Fruit fly (Drosophila melanogaster) whole organism, embryonic: Measurements from ENCODE around the gene CG33299.
A peak's percentile ranks its signal among the peaks of the same experiment; 100 is the strongest.

ENCODE experiments used
- Adf1 ChIP-seq: fragments of 200-800 bp; sonication (Bioruptor generic); IDR thresholded peaks from 2 replicates; pipeline ENCODE4 v1.3.6; 2022; ENCODE audit warnings: missing biosample characterization, missing genetic modification characterization
- Bgb ChIP-seq: fragments of 200-800 bp; sonication (Bioruptor generic); IDR thresholded peaks from 2 replicates; pipeline ENCODE4 v1.3.6; 2022; ENCODE audit warnings: missing biosample characterization, missing genetic modification characterization; ENCODE audit not compliant: partially characterized antibody
- CG10321 ChIP-seq: fragments of 200-800 bp; sonication (Bioruptor generic); IDR thresholded peaks from 2 replicates; pipeline ENCODE4 v1.3.6; 2022; ENCODE audit warnings: missing biosample characterization, missing genetic modification characterization
- CG10462 ChIP-seq: fragments of 200-800 bp; sonication (Bioruptor generic); optimal IDR thresholded peaks from 2 replicates; lab custom pipeline; 2016; ENCODE audit warnings: missing biosample characterization, missing genetic modification characterization
- CG10543 ChIP-seq: fragments of 200-800 bp; sonication (Bioruptor generic); optimal IDR thresholded peaks from 3 replicates; lab custom pipeline; 2017; ENCODE audit warnings: missing biosample characterization, mild to moderate bottlenecking, missing genetic modification characterization, moderate library complexity
- CG11696 ChIP-seq: fragments of 200-800 bp; sonication (Bioruptor generic); IDR thresholded peaks from 2 replicates; pipeline ENCODE4 v1.3.6; 2022; ENCODE audit warnings: missing biosample characterization, missing genetic modification characterization
- CG12236 ChIP-seq: fragments of 200-800 bp; sonication (Bioruptor generic); optimal IDR thresholded peaks from 2 replicates; lab custom pipeline; 2016; ENCODE audit warnings: missing biosample characterization, missing genetic modification characterization
- CG13424 ChIP-seq: fragments of 200-800 bp; sonication (Bioruptor generic); optimal IDR thresholded peaks from 2 replicates; lab custom pipeline; 2019; ENCODE audit warnings: missing biosample characterization, mild to moderate bottlenecking, missing genetic modification characterization, moderate library complexity
- CG14014 ChIP-seq: fragments of 200-800 bp; sonication (Bioruptor generic); IDR thresholded peaks from 2 replicates; pipeline ENCODE4 v1.3.6; 2022; ENCODE audit warnings: missing biosample characterization, missing genetic modification characterization
- CG15479 ChIP-seq: fragments of 200-800 bp; sonication (Bioruptor generic); optimal IDR thresholded peaks from 3 replicates; lab custom pipeline; 2019; ENCODE audit warnings: missing biosample characterization, mild to moderate bottlenecking, missing genetic modification characterization, moderate library complexity
- CG1603 ChIP-seq: fragments of 200-800 bp; sonication (Bioruptor generic); optimal IDR thresholded peaks from 2 replicates; lab custom pipeline; 2019; ENCODE audit warnings: missing biosample characterization, mild to moderate bottlenecking, missing genetic modification characterization, moderate library complexity
- CG16813 ChIP-seq: fragments of 200-800 bp; sonication (Bioruptor generic); IDR thresholded peaks from 3 replicates; pipeline ENCODE4 v1.3.6; 2022; ENCODE audit warnings: missing biosample characterization, missing genetic modification characterization; ENCODE audit not compliant: partially characterized antibody
- CG17328 ChIP-seq: fragments of 200-800 bp; sonication (Bioruptor generic); IDR thresholded peaks from 2 replicates; pipeline ENCODE4 v1.3.6; 2022; ENCODE audit warnings: missing biosample characterization, missing genetic modification characterization
- CG2199 ChIP-seq: fragments of 200-800 bp; sonication (Bioruptor generic); IDR thresholded peaks from 3 replicates; pipeline ENCODE4 v1.3.6; 2022; ENCODE audit warnings: missing biosample characterization, missing genetic modification characterization
- CG31224 ChIP-seq: fragments of 200-800 bp; sonication (Bioruptor generic); IDR thresholded peaks from 2 replicates; pipeline ENCODE4 v1.3.6; 2022; ENCODE audit warnings: missing biosample characterization, missing genetic modification characterization
- CG31365 ChIP-seq: fragments of 200-800 bp; sonication (Bioruptor generic); optimal IDR thresholded peaks from 2 replicates; lab custom pipeline; 2018; ENCODE audit warnings: missing biosample characterization, mild to moderate bottlenecking, missing genetic modification characterization
- CG42726 ChIP-seq: fragments of 200-800 bp; sonication (Bioruptor generic); IDR thresholded peaks from 2 replicates; pipeline ENCODE4 v1.3.6; 2022; ENCODE audit warnings: missing biosample characterization, missing genetic modification characterization; ENCODE audit not compliant: partially characterized antibody
- CG4730 ChIP-seq: fragments of 200-800 bp; sonication (Bioruptor generic); IDR thresholded peaks from 2 replicates; pipeline ENCODE4 v1.3.6; 2022; ENCODE audit warnings: missing biosample characterization, missing genetic modification characterization
- CG6765 ChIP-seq: fragments of 200-800 bp; sonication (Bioruptor generic); optimal IDR thresholded peaks from 3 replicates; lab custom pipeline; 2017; ENCODE audit warnings: missing biosample characterization, mild to moderate bottlenecking, missing genetic modification characterization
- D19A ChIP-seq: fragments of 200-800 bp; optimal IDR thresholded peaks from 3 replicates; lab custom pipeline; 2019; ENCODE audit warnings: missing biosample characterization, mild to moderate bottlenecking, missing genetic modification characterization, moderate library complexity
- Drgx ChIP-seq: fragments of 200-800 bp; sonication (Bioruptor generic); IDR thresholded peaks from 2 replicates; pipeline ENCODE4 v1.3.6; 2022; ENCODE audit warnings: missing biosample characterization, missing genetic modification characterization
- Ets65A ChIP-seq: fragments of 200-800 bp; sonication (Bioruptor generic); peaks from one replicate; lab custom pipeline; 2016; ENCODE audit warnings: missing biosample characterization, missing genetic modification characterization
- HLH3B ChIP-seq: fragments of 200-800 bp; sonication (Bioruptor generic); IDR thresholded peaks from 2 replicates; pipeline ENCODE4 v1.3.6; 2022; ENCODE audit warnings: missing biosample characterization, missing genetic modification characterization
- Hr78 ChIP-seq, 2 experiments: fragments of 200-800 bp in 1 of 2; fragments of >200 bp in 1 of 2; sonication (Bioruptor generic) in 1 of 2; optimal IDR thresholded peaks; 2 replicates each; lab custom pipeline; 2017 to 2019; ENCODE audit warnings: missing biosample characterization in 2 of 2, missing genetic modification characterization in 2 of 2, mild to moderate bottlenecking in 1 of 2, moderate library complexity in 1 of 2
- Jarid2 ChIP-seq: fragments of 200-800 bp; sonication (Bioruptor generic); optimal IDR thresholded peaks from 3 replicates; lab custom pipeline; 2017; ENCODE audit warnings: mild to moderate bottlenecking, missing biosample characterization, missing genetic modification reagents, missing genetic modification characterization
- Lhr ChIP-seq: fragments of 200-800 bp; sonication (Bioruptor generic); optimal IDR thresholded peaks from 3 replicates; lab custom pipeline; 2017; ENCODE audit warnings: mild to moderate bottlenecking, missing biosample characterization, missing genetic modification reagents, missing genetic modification characterization
- MESR4 ChIP-seq: fragments of 200-800 bp; sonication (Bioruptor generic); optimal IDR thresholded peaks from 2 replicates; lab custom pipeline; 2018; ENCODE audit warnings: missing biosample characterization, mild to moderate bottlenecking, missing genetic modification characterization, moderate library complexity
- Myb ChIP-seq: fragments of 200-800 bp; sonication (Bioruptor generic); optimal IDR thresholded peaks from 2 replicates; lab custom pipeline; 2016; ENCODE audit warnings: missing biosample characterization, missing genetic modification characterization
- NC2β ChIP-seq: fragments of 200-800 bp; sonication (Bioruptor generic); optimal IDR thresholded peaks from 2 replicates; lab custom pipeline; 2016; ENCODE audit warnings: missing biosample characterization, missing genetic modification characterization
- Oaz ChIP-seq: fragments of 200-800 bp; sonication (Bioruptor generic); IDR thresholded peaks from 2 replicates; pipeline ENCODE4 v1.3.6; 2022; ENCODE audit warnings: missing biosample characterization, missing genetic modification characterization
- Ravus ChIP-seq: fragments of 200-800 bp; sonication (Bioruptor generic); IDR thresholded peaks from 2 replicates; pipeline ENCODE4 v1.3.6; 2022; ENCODE audit warnings: missing biosample characterization, missing genetic modification characterization
- Scr ChIP-seq: fragments of 200-800 bp; sonication (Bioruptor generic); IDR thresholded peaks from 2 replicates; pipeline ENCODE4 v1.3.6; 2022; ENCODE audit warnings: missing biosample characterization, missing genetic modification characterization; ENCODE audit not compliant: partially characterized antibody
- Sin3A ChIP-seq: fragments of >200 bp; optimal IDR thresholded peaks from 2 replicates; lab custom pipeline; 2018
- Tbp ChIP-seq: fragments of >200 bp; optimal IDR thresholded peaks from 2 replicates; lab custom pipeline; 2018; ENCODE audit warnings: missing biosample characterization, missing genetic modification characterization
- Xbp1 ChIP-seq: fragments of 200-800 bp; sonication (Bioruptor generic); optimal IDR thresholded peaks from 3 replicates; lab custom pipeline; 2016; ENCODE audit warnings: missing biosample characterization, mild to moderate bottlenecking, missing genetic modification characterization
- abd-A ChIP-seq: fragments of 200-800 bp; sonication (Bioruptor generic); optimal IDR thresholded peaks from 3 replicates; lab custom pipeline; 2019; ENCODE audit warnings: missing biosample characterization, mild to moderate bottlenecking, missing genetic modification characterization, moderate library complexity
- ara ChIP-seq: fragments of 200-800 bp; sonication (Bioruptor generic); IDR thresholded peaks from 2 replicates; pipeline ENCODE4 v1.3.6; 2022; ENCODE audit warnings: missing biosample characterization, missing genetic modification characterization
- bcd ChIP-seq: fragments of 200-800 bp; sonication (Bioruptor generic); optimal IDR thresholded peaks from 2 replicates; lab custom pipeline; 2017; ENCODE audit warnings: missing biosample characterization, mild to moderate bottlenecking, missing genetic modification characterization
- cad ChIP-seq: fragments of >200 bp; optimal IDR thresholded peaks from 2 replicates; lab custom pipeline; 2017; ENCODE audit warnings: missing biosample characterization, missing genetic modification characterization
- cwo ChIP-seq: fragments of 200-800 bp; sonication (Bioruptor generic); optimal IDR thresholded peaks from 3 replicates; lab custom pipeline; 2017; ENCODE audit warnings: missing biosample characterization, missing genetic modification characterization, mild to moderate bottlenecking, moderate library complexity, missing genetic modification reagents
- dmrt99B ChIP-seq: fragments of 200-800 bp; sonication (Bioruptor generic); optimal IDR thresholded peaks from 2 replicates; lab custom pipeline; 2018; ENCODE audit warnings: missing biosample characterization, mild to moderate bottlenecking, missing genetic modification characterization, moderate library complexity
- gfzf ChIP-seq: fragments of 200-800 bp; sonication (Bioruptor generic); optimal IDR thresholded peaks from 2 replicates; lab custom pipeline; 2016; ENCODE audit warnings: missing biosample characterization, mild to moderate bottlenecking, missing genetic modification characterization, moderate library complexity
- hkb ChIP-seq, 2 experiments: fragments of 200-800 bp in 1 of 2; fragments of >200 bp in 1 of 2; sonication (Bioruptor generic) in 1 of 2; IDR thresholded peaks in 1 of 2; optimal IDR thresholded peaks in 1 of 2; 2 replicates each; pipeline versions ENCODE4 v1.3.6 to Lab custom; 2017 to 2022; ENCODE audit warnings: missing biosample characterization in 1 of 2, missing genetic modification characterization in 1 of 2
- jumu ChIP-seq: fragments of 200-800 bp; sonication (Bioruptor generic); optimal IDR thresholded peaks from 3 replicates; lab custom pipeline; 2016; ENCODE audit warnings: missing biosample characterization, missing genetic modification characterization
- phol ChIP-seq: fragments of 200-800 bp; sonication (Bioruptor generic); optimal IDR thresholded peaks from 3 replicates; lab custom pipeline; 2018; ENCODE audit warnings: missing biosample characterization, mild to moderate bottlenecking, missing genetic modification characterization, moderate library complexity
- pita ChIP-seq: fragments of 200-800 bp; sonication (Bioruptor generic); optimal IDR thresholded peaks from 2 replicates; lab custom pipeline; 2017; ENCODE audit warnings: missing biosample characterization, mild to moderate bottlenecking, missing genetic modification characterization
- pzg ChIP-seq: fragments of 200-800 bp; sonication (Bioruptor generic); optimal IDR thresholded peaks from 3 replicates; lab custom pipeline; 2018; ENCODE audit warnings: missing biosample characterization, mild to moderate bottlenecking, missing genetic modification characterization, moderate library complexity
- salm ChIP-seq: fragments of 200-800 bp; sonication (Bioruptor generic); optimal IDR thresholded peaks from 2 replicates; lab custom pipeline; 2018; ENCODE audit warnings: missing biosample characterization, mild to moderate bottlenecking, missing genetic modification characterization
- tup ChIP-seq: fragments of 200-800 bp; sonication (Bioruptor generic); optimal IDR thresholded peaks from 2 replicates; lab custom pipeline; 2016; ENCODE audit warnings: missing biosample characterization, mild to moderate bottlenecking, missing genetic modification characterization, moderate library complexity
- vfl ChIP-seq: fragments of 200-800 bp; sonication (Bioruptor generic); optimal IDR thresholded peaks from 2 replicates; lab custom pipeline; 2016; ENCODE audit warnings: missing biosample characterization, missing genetic modification characterization
- zfh1 ChIP-seq: fragments of 200-800 bp; sonication (Bioruptor generic); IDR thresholded peaks from 3 replicates; pipeline ENCODE4 v1.3.6; 2022; ENCODE audit warnings: missing biosample characterization, missing genetic modification characterization

Gene CG33299

DNA sequence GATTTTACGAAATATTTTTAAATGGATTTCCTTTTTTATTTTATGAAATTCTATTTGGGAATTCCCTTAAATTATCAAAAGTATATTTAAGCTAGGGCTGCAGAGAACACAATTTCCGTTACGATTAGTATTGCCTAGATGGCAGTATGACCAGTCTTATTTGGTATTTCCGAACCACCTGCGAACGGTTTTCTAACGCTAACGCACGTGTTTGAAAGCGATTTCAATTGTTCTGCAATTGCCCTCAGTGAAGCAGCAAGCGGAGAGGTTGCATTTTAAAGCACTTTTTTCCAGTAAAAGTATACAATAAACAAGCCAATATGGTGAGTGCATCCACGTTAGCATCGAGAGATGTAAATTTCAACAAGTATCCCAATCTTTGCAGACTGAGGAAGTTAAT lies 43.2 kb downstream of the CG33299 start, which contains the start of gene hoip (continued):
- TF ChIP-seq Sin3A (lab: Kevin White, UChicago) (no peak), ara (GFP tag; lab: Robert Waterston, UW) (no peak), Tbp (no peak), pzg (GFP tag; lab: Kevin White, UChicago) (peak; percentile 41), Lhr (GFP tag; lab: Kevin White, UChicago) (peak; percentile 31), bcd (no peak), pita (GFP tag; lab: Kevin White, UChicago) (no peak), vfl (GFP tag; lab: Kevin White, UChicago) (no peak), CG31365 (no peak), CG14014 (GFP tag; lab: Robert Waterston, UW) (no peak), Myb (GFP tag; lab: Kevin White, UChicago) (peak; percentile 93), CG12236 (GFP tag; lab: Kevin White, UChicago) (no peak), CG16813 (GFP tag; lab: Robert Waterston, UW) (peak; percentile 25; the same call in 2 of the 3 replicates), Drgx (no peak), NC2β (GFP tag; lab: Kevin White, UChicago) (peak; percentile 8), hkb (optimal IDR thresholded peaks at IDR 0.05; lab: Kevin White, UChicago) (no peak), hkb (GFP tag; IDR thresholded peaks at IDR 0.05; lab: Robert Waterston, UW) (peak; percentile 36; the same call in 1 of the 2 replicates), cwo (peak; percentile 97), CG31224 (no peak), Jarid2 (GFP tag; lab: Kevin White, UChicago) (no peak), cad (GFP tag; lab: Kevin White, UChicago) (no peak), CG2199 (GFP tag; lab: Robert Waterston, UW) (0 out of 3 replicates have a peak, but pooled peaks have one; percentile 33), CG17328 (GFP tag; lab: Robert Waterston, UW) (no peak), MESR4 (peak; percentile 73), jumu (GFP tag; lab: Kevin White, UChicago) (no peak), dmrt99B (tag; lab: Kevin White, UChicago) (no peak), HLH3B (no peak), Adf1 (GFP tag; lab: Robert Waterston, UW) (no peak), zfh1 (GFP tag; lab: Robert Waterston, UW) (no peak), tup (GFP tag; lab: Kevin White, UChicago) (no peak), CG13424 (tag; lab: Kevin White, UChicago) (no peak), CG10321 (GFP tag; lab: Robert Waterston, UW) (no peak), gfzf (GFP tag; lab: Kevin White, UChicago) (peak; percentile 81), Ravus (GFP tag; lab: Robert Waterston, UW) (no peak), CG11696 (GFP tag; lab: Robert Waterston, UW) (no peak), Ets65A (GFP tag; lab: Kevin White, UChicago) (no peak), abd-A (tag; lab: Kevin White, UChicago) (no peak), CG42726 (GFP tag; lab: Robert Waterston, UW) (0 out of 2 replicates have a peak, but pooled peaks have one; percentile 32), Oaz (GFP tag; lab: Robert Waterston, UW) (no peak), CG10462 (GFP tag; lab: Kevin White, UChicago) (no peak), CG15479 (GFP tag; lab: Kevin White, UChicago) (no peak), Hr78 (GFP tag; optimal IDR thresholded peaks at IDR 0.05; lab: Kevin White, UChicago) (no peak), D19A (no peak), CG6765 (no peak), salm (tag; lab: Kevin White, UChicago) (no peak), phol (tag; lab: Kevin White, UChicago) (no peak), Bgb (GFP tag; lab: Robert Waterston, UW) (peak; percentile 22; the same call in 1 of the 2 replicates), CG4730 (GFP tag; lab: Robert Waterston, UW) (no peak), Scr (GFP tag; lab: Robert Waterston, UW) (peak; percentile 48; the same call in 1 of the 2 replicates), CG1603 (tag; lab: Kevin White, UChicago) (peak; percentile 58), Xbp1 (no peak), CG10543 (GFP tag; lab: Kevin White, UChicago) (no peak)
